Worm (Caenorhabditis elegans) whole organism, L1 larva: ENCODE data around the gene T07E3.4.

Experiments used
- C04F5.9 ChIP-seq: sonication (generic microtip); optimal IDR thresholded peaks from 2 replicates; lab custom pipeline; 2016; ENCODE audit warnings: missing genetic modification characterization, missing compliant biosample characterization
- C16A3.4 ChIP-seq: fragments of 150-350 bp; optimal IDR thresholded peaks from 2 replicates; lab custom pipeline; 2014; ENCODE audit warnings: missing biosample characterization, missing genetic modification characterization
- Y116A8C.19 ChIP-seq: sonication (generic microtip); optimal IDR thresholded peaks from 2 replicates; lab custom pipeline; 2016; ENCODE audit warnings: missing compliant biosample characterization, missing genetic modification characterization, borderline replicate concordance
- aha-1 ChIP-seq: fragments of 150-350 bp; optimal IDR thresholded peaks from 2 replicates; lab custom pipeline; 2014; ENCODE audit warnings: missing biosample characterization, missing genetic modification characterization
- aly-2 ChIP-seq: fragments of 150-350 bp; optimal IDR thresholded peaks from 2 replicates; lab custom pipeline; 2014; ENCODE audit warnings: missing biosample characterization, missing genetic modification characterization
- ama-1 ChIP-seq: fragments of 150-350 bp; optimal IDR thresholded peaks from 2 replicates; lab custom pipeline; 2014
- ceh-63 ChIP-seq: fragments of 200-800 bp; sonication (Bioruptor generic); optimal IDR thresholded peaks from 2 replicates; lab custom pipeline; 2018; ENCODE audit warnings: mild to moderate bottlenecking, missing genetic modification characterization, missing compliant biosample characterization
- ceh-90 ChIP-seq: sonication (generic microtip); optimal IDR thresholded peaks from 2 replicates; lab custom pipeline; 2016; ENCODE audit warnings: missing genetic modification characterization, missing compliant biosample characterization
- ces-1 ChIP-seq: fragments of 150-350 bp; optimal IDR thresholded peaks from 2 replicates; lab custom pipeline; 2014; ENCODE audit warnings: missing biosample characterization, missing genetic modification reagents, missing genetic modification characterization
- dpl-1 ChIP-seq, 3 experiments: fragments of 150-350 bp in 2 of 3; sonication (generic microtip) in 1 of 3; optimal IDR thresholded peaks; 2 replicates each; lab custom pipeline; 2014 to 2017; ENCODE audit warnings: missing biosample characterization in 3 of 3, missing genetic modification characterization in 3 of 3, missing genetic modification reagents in 3 of 3
- efl-1 ChIP-seq, 4 experiments: fragments of 150-350 bp; optimal IDR thresholded peaks in 3 of 4; peaks in 1 of 4; 1 replicate in 1 of 4; 2 replicates in 3 of 4; lab custom pipeline; 2014; ENCODE audit warnings: missing biosample characterization in 2 of 4, missing genetic modification characterization in 2 of 4, missing genetic modification reagents in 2 of 4
- egl-13 ChIP-seq: sonication (generic microtip); optimal IDR thresholded peaks from 2 replicates; lab custom pipeline; 2016; ENCODE audit warnings: missing genotype, missing genetic modification reagents, missing genetic modification characterization, missing compliant biosample characterization
- egl-27 ChIP-seq, 2 experiments: fragments of 150-350 bp in 1 of 2; sonication (generic microtip); optimal IDR thresholded peaks; 3 replicates each; lab custom pipeline; 2017 to 2018; ENCODE audit warnings: missing biosample characterization in 2 of 2, missing genetic modification characterization in 2 of 2, missing genetic modification reagents in 2 of 2
- elt-3 ChIP-seq, 6 experiments: fragments of 150-350 bp in 1 of 6; sonication (generic microtip); optimal IDR thresholded peaks; 2 replicates each; lab custom pipeline; 2017 to 2018; ENCODE audit warnings: missing biosample characterization in 6 of 6, missing genetic modification characterization in 6 of 6, inconsistent platforms in 1 of 6
- ets-5 ChIP-seq: fragments of 200-800 bp; sonication (Bioruptor generic); IDR thresholded peaks from 2 replicates; pipeline ENCODE4 v1.3.6; 2022; ENCODE audit warnings: missing genetic modification characterization, missing compliant biosample characterization
- fkh-4 ChIP-seq: sonication (generic microtip); optimal IDR thresholded peaks from 2 replicates; lab custom pipeline; 2016; ENCODE audit warnings: missing compliant biosample characterization, missing genetic modification characterization, borderline replicate concordance
- fkh-8 ChIP-seq: sonication (generic microtip); optimal IDR thresholded peaks from 2 replicates; lab custom pipeline; 2016; ENCODE audit warnings: mild to moderate bottlenecking, missing genetic modification characterization, missing compliant biosample characterization
- fos-1 ChIP-seq: fragments of 150-350 bp; optimal IDR thresholded peaks from 2 replicates; lab custom pipeline; 2014; ENCODE audit warnings: missing biosample characterization, missing genetic modification characterization
- hpl-2 ChIP-seq: fragments of 150-350 bp; optimal IDR thresholded peaks from 2 replicates; lab custom pipeline; 2014; ENCODE audit warnings: missing biosample characterization, missing genetic modification reagents, missing genetic modification characterization
- isw-1 ChIP-seq: fragments of 200-800 bp; sonication (Bioruptor generic); IDR thresholded peaks from 2 replicates; pipeline ENCODE4 v1.3.6; 2022; ENCODE audit warnings: missing genetic modification characterization, missing compliant biosample characterization
- lin-35 ChIP-seq, 2 experiments: fragments of 150-350 bp; optimal IDR thresholded peaks; 2 replicates each; lab custom pipeline; 2014; ENCODE audit warnings: missing biosample characterization in 2 of 2, missing genetic modification characterization in 2 of 2, missing genetic modification reagents in 2 of 2
- lin-39 ChIP-seq: fragments of 150-350 bp; optimal IDR thresholded peaks from 2 replicates; lab custom pipeline; 2014; ENCODE audit warnings: missing biosample characterization, missing genetic modification reagents, missing genetic modification characterization
- lsy-2 ChIP-seq, 2 experiments: fragments of 150-350 bp; optimal IDR thresholded peaks; 2 replicates each; lab custom pipeline; 2014; ENCODE audit warnings: missing biosample characterization in 2 of 2, missing genetic modification characterization in 2 of 2
- mab-9 ChIP-seq: fragments of 200-800 bp; sonication (Bioruptor generic); IDR thresholded peaks from 2 replicates; pipeline ENCODE4 v1.3.6; 2022; ENCODE audit warnings: missing genetic modification reagents, missing genetic modification characterization, missing compliant biosample characterization
- mdl-1 ChIP-seq, 2 experiments: fragments of 150-350 bp; optimal IDR thresholded peaks; 2 replicates each; lab custom pipeline; 2014 to 2017; ENCODE audit warnings: missing biosample characterization in 2 of 2, missing genetic modification characterization in 2 of 2, inconsistent platforms in 1 of 2
- mef-2 ChIP-seq: fragments of 150-350 bp; optimal IDR thresholded peaks from 2 replicates; lab custom pipeline; 2014; ENCODE audit warnings: missing biosample characterization, missing genetic modification characterization
- mep-1 ChIP-seq: fragments of 150-350 bp; optimal IDR thresholded peaks from 2 replicates; lab custom pipeline; 2014; ENCODE audit warnings: missing biosample characterization, missing genetic modification characterization
- nhr-11 ChIP-seq: fragments of 150-350 bp; optimal IDR thresholded peaks from 2 replicates; lab custom pipeline; 2014; ENCODE audit warnings: missing biosample characterization, missing genetic modification characterization
- nhr-12 ChIP-seq: sonication (generic microtip); optimal IDR thresholded peaks from 2 replicates; lab custom pipeline; 2017; ENCODE audit warnings: missing biosample characterization, missing genetic modification characterization
- nhr-19 ChIP-seq: fragments of 200-800 bp; sonication (Bioruptor generic); conservative IDR thresholded peaks from 2 replicates; pipeline ENCODE4 v1.3.6; 2022; ENCODE audit warnings: missing genetic modification characterization, missing compliant biosample characterization
- nhr-20 ChIP-seq: sonication (generic microtip); optimal IDR thresholded peaks from 2 replicates; lab custom pipeline; 2016; ENCODE audit warnings: mild to moderate bottlenecking, missing genetic modification characterization, missing compliant biosample characterization
- nhr-47 ChIP-seq: sonication (generic microtip); optimal IDR thresholded peaks from 2 replicates; lab custom pipeline; 2016; ENCODE audit warnings: mild to moderate bottlenecking, missing genetic modification characterization, moderate library complexity, missing compliant biosample characterization
- nhr-71 ChIP-seq: sonication (generic microtip); optimal IDR thresholded peaks from 2 replicates; lab custom pipeline; 2016; ENCODE audit warnings: mild to moderate bottlenecking, missing genetic modification characterization, moderate library complexity, missing compliant biosample characterization
- nhr-76 ChIP-seq: sonication (generic microtip); optimal IDR thresholded peaks from 2 replicates; lab custom pipeline; 2017; ENCODE audit warnings: missing biosample characterization, missing genetic modification characterization
- nhr-77 ChIP-seq: fragments of 150-350 bp; optimal IDR thresholded peaks from 2 replicates; lab custom pipeline; 2014; ENCODE audit warnings: missing biosample characterization, missing genetic modification characterization
- nhr-90 ChIP-seq: sonication (generic microtip); optimal IDR thresholded peaks from 2 replicates; lab custom pipeline; 2016; ENCODE audit warnings: mild to moderate bottlenecking, missing genetic modification characterization, missing compliant biosample characterization; ENCODE audit not compliant: poor library complexity
- pag-3 ChIP-seq: sonication (generic microtip); optimal IDR thresholded peaks from 2 replicates; lab custom pipeline; 2017; ENCODE audit warnings: missing genetic modification characterization, mild to moderate bottlenecking, missing compliant biosample characterization, antibody characterized with exemption, borderline replicate concordance; ENCODE audit not compliant: insufficient read depth
- pax-3 ChIP-seq: fragments of 200-800 bp; sonication (Bioruptor generic); optimal IDR thresholded peaks from 2 replicates; lab custom pipeline; 2018; ENCODE audit warnings: mild to moderate bottlenecking, missing genetic modification characterization, moderate library complexity, missing compliant biosample characterization
- rnt-1 ChIP-seq: sonication (generic microtip); optimal IDR thresholded peaks from 2 replicates; lab custom pipeline; 2016; ENCODE audit warnings: mild to moderate bottlenecking, missing genetic modification characterization, moderate library complexity, missing compliant biosample characterization
- snu-23 ChIP-seq: sonication (generic microtip); optimal IDR thresholded peaks from 2 replicates; lab custom pipeline; 2016; ENCODE audit warnings: missing genetic modification characterization, missing compliant biosample characterization
- sox-4 ChIP-seq: sonication (generic microtip); optimal IDR thresholded peaks from 2 replicates; lab custom pipeline; 2016; ENCODE audit warnings: missing genetic modification characterization, missing compliant biosample characterization
- swsn-7 ChIP-seq: sonication (generic microtip); optimal IDR thresholded peaks from 2 replicates; lab custom pipeline; 2016; ENCODE audit warnings: missing genetic modification characterization, missing compliant biosample characterization
- tlp-1 ChIP-seq: fragments of 150-350 bp; optimal IDR thresholded peaks from 2 replicates; lab custom pipeline; 2014; ENCODE audit warnings: missing biosample characterization, missing genetic modification characterization
- unc-30 ChIP-seq: sonication (generic microtip); optimal IDR thresholded peaks from 2 replicates; lab custom pipeline; 2017; ENCODE audit warnings: missing biosample characterization, missing genetic modification characterization
- unc-62 ChIP-seq: fragments of 150-350 bp; optimal IDR thresholded peaks from 2 replicates; lab custom pipeline; 2014; ENCODE audit warnings: missing biosample characterization, missing genetic modification reagents, missing genetic modification characterization
- vab-15 ChIP-seq: sonication (generic microtip); optimal IDR thresholded peaks from 2 replicates; lab custom pipeline; 2017; ENCODE audit warnings: missing genotype, mild to moderate bottlenecking, missing genetic modification characterization, missing compliant biosample characterization
- xbp-1 ChIP-seq: sonication (generic microtip); optimal IDR thresholded peaks from 2 replicates; lab custom pipeline; 2016; ENCODE audit warnings: missing genetic modification characterization, missing compliant biosample characterization
- zip-4 ChIP-seq: fragments of 200-800 bp; sonication (Bioruptor generic); optimal IDR thresholded peaks from 2 replicates; lab custom pipeline; 2018; ENCODE audit warnings: mild to moderate bottlenecking, missing genetic modification characterization, moderate library complexity, missing compliant biosample characterization

The T07E3.4 gene

DNA sequence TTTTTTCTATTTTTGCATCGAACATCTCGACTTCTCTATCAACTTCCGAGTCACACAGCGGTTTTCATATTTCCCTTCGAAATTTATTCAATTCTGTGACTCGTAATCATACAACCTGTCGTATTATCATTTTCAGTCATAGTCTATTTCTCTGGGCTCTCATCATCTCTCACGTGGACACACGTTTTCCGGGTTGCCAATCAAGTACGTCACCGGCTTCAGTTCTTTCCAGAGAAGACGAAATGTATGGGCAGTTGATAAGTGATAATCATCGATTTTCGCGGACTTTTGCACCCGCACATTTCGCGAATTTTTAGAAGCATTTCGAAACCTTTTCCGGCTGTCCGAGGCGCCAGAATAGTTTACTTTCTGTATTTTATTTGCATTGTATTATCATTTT, 47.6 kb upstream of the T07E3.4 start, which contains the start of gene srv-1 (continued):
- TF ChIP-seq pax-3 (tag; lab: Kevin White, UChicago) (no peak), mef-2 (tag; lab: Kevin White, UChicago) (no peak), ets-5 (GFP tag; lab: Robert Waterston, UW) (no peak), rnt-1 (no peak), nhr-11 (tag; lab: Kevin White, UChicago) (no peak), zip-4 (GFP tag; lab: Kevin White, UChicago) (no peak), swsn-7 (no peak), xbp-1 (no peak), aly-2 (tag; lab: Kevin White, UChicago) (no peak), lin-39 (tag; lab: Kevin White, UChicago) (no peak), egl-13 (no peak), nhr-90 (tag; lab: Kevin White, UChicago) (peak; percentile 8), C04F5.9 (no peak), egl-27 (tag; optimal IDR thresholded peaks at IDR 0.05; lab: Kevin White, UChicago) (no peak), nhr-19 (GFP tag; lab: Robert Waterston, UW) (no peak), C16A3.4 (tag; lab: Kevin White, UChicago) (no peak), nhr-12 (no peak), mab-9 (GFP tag; lab: Robert Waterston, UW) (no peak), efl-1 (optimal IDR thresholded peaks at IDR 0.05; lab: Kevin White, UChicago) (no peak), efl-1 (GFP tag; optimal IDR thresholded peaks at IDR 0.05 in 1 of 2; lab: Kevin White, UChicago) (peak in 1 of 2 experiments; percentile 72), ceh-63 (GFP tag; lab: Kevin White, UChicago) (no peak), dpl-1 (GFP tag; optimal IDR thresholded peaks at IDR 0.05; lab: Kevin White, UChicago) (no peak), fkh-8 (tag; lab: Kevin White, UChicago) (no peak), ceh-90 (no peak), fkh-4 (tag; lab: Kevin White, UChicago) (no peak), ama-1 (lab: Kevin White, UChicago) (no peak), tlp-1 (tag; lab: Kevin White, UChicago) (no peak), isw-1 (GFP tag; lab: Robert Waterston, UW) (no peak), hpl-2 (GFP tag; lab: Kevin White, UChicago) (no peak), elt-3 (tag; optimal IDR thresholded peaks at IDR 0.05; lab: Kevin White, UChicago) (no peak), unc-62 (GFP tag; lab: Kevin White, UChicago) (no peak), mdl-1 (tag; optimal IDR thresholded peaks at IDR 0.05; lab: Kevin White, UChicago) (no peak)

DNA sequence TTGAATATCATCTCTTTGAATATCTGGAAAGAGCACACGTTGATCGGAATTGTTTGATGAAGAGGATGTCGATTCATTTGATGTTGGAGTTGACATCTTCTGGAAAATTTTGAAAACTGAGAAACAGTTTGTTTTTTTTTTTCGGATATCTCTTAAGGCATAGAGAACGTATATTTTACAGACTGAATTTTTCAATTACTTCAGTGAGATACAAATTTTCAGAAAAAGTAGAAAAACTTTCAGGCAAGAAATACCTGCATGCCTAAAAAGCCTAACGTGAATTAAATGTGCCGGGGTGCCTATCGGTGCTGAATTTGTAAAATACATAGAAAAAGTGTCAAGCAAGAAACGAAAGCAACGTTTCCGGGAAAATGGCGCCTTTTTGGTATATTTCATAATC, 41.1 kb upstream of the T07E3.4 start, which contains the start of gene zak-1:
Gene zak-1 (minus strand): TSS at position 101 of the 400 bp plus-strand sequence.
- TF ChIP-seq vab-15 (tag; lab: Kevin White, UChicago) (no peak), ets-5 (GFP tag; lab: Robert Waterston, UW) (no peak), aly-2 (tag; lab: Kevin White, UChicago) (no peak), ama-1 (lab: Kevin White, UChicago) (no peak), fos-1 (no peak), nhr-77 (tag; lab: Kevin White, UChicago) (no peak), Y116A8C.19 (no peak), sox-4 (tag; lab: Kevin White, UChicago) (no peak), ceh-63 (GFP tag; lab: Kevin White, UChicago) (no peak), nhr-20 (no peak)
- TF ChIP-seq, all 84 proteins: peak for 0

DNA sequence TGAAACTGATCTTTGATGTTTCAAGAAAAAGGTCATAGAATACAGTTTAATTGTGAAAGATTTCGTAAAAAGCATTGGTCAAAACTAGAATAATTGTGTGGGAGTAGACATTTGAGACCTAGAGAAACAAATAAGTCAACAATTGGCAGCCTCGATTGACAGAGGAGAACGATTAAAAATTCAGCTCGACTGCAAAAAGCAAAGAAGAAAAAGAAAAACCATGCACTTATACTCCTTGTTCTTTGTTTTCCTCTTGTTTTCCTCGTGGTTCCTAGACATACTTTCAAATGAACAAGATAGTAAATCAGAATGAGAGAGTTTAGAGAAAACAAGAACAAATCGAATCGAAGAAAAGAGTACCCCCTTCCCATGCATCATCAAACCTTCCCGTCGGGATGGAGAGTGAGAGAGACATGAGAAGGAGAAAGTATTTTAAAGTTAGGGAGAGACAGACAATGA, 40.4 kb upstream of the T07E3.4 start:
- TF ChIP-seq unc-62 (GFP tag; lab: Kevin White, UChicago) (no peak), elt-3 (tag; optimal IDR thresholded peaks at IDR 0.05; lab: Kevin White, UChicago) (peak in 2 of 6 experiments; percentile 1 to 51), nhr-71 (tag; lab: Kevin White, UChicago) (peak; percentile 70), ets-5 (GFP tag; lab: Robert Waterston, UW) (no peak), lin-35 (GFP tag; optimal IDR thresholded peaks at IDR 0.05; lab: Kevin White, UChicago) (peak; percentile 33 to 70), pag-3 (no peak), ama-1 (lab: Kevin White, UChicago) (no peak), mdl-1 (tag; optimal IDR thresholded peaks at IDR 0.05; lab: Kevin White, UChicago) (peak in 1 of 2 experiments; percentile 56), nhr-20 (peak; percentile 69), ces-1 (GFP tag; lab: Kevin White, UChicago) (no peak), zip-4 (GFP tag; lab: Kevin White, UChicago) (no peak), xbp-1 (peak; percentile 29), fos-1 (no peak), unc-30 (no peak), ceh-63 (GFP tag; lab: Kevin White, UChicago) (no peak), mep-1 (tag; lab: Kevin White, UChicago) (peak; percentile 76), lsy-2 (tag; optimal IDR thresholded peaks at IDR 0.05; lab: Kevin White, UChicago) (peak; percentile 33 to 72), nhr-47 (peak; percentile 5), nhr-12 (no peak), snu-23 (peak; percentile 78), aha-1 (tag; lab: Kevin White, UChicago) (no peak), nhr-76 (tag; lab: Kevin White, UChicago) (no peak)
